Fruit fly (Drosophila melanogaster) whole organism, embryonic: ENCODE measurements around the gene CG9008.

Experiments used
- Asciz ChIP-seq: fragments of 200-800 bp; sonication (Bioruptor generic); optimal IDR thresholded peaks from 2 replicates; lab custom pipeline; 2017; ENCODE audit warnings: missing biosample characterization, mild to moderate bottlenecking, missing genetic modification characterization, missing genetic modification reagents
- B-H1 ChIP-seq: fragments of 200-800 bp; sonication (Bioruptor generic); IDR thresholded peaks from 3 replicates; pipeline ENCODE4 v1.3.6; 2022; ENCODE audit warnings: missing biosample characterization, missing genetic modification characterization
- B-H2 ChIP-seq: fragments of 200-800 bp; sonication (Bioruptor generic); optimal IDR thresholded peaks from 2 replicates; lab custom pipeline; 2018; ENCODE audit warnings: missing biosample characterization, mild to moderate bottlenecking, missing genetic modification characterization
- CG12155 ChIP-seq: fragments of 200-800 bp; sonication (Bioruptor generic); optimal IDR thresholded peaks from 3 replicates; lab custom pipeline; 2016; ENCODE audit warnings: missing biosample characterization, missing genetic modification characterization
- CG12236 ChIP-seq: fragments of 200-800 bp; sonication (Bioruptor generic); optimal IDR thresholded peaks from 2 replicates; lab custom pipeline; 2016; ENCODE audit warnings: missing biosample characterization, missing genetic modification characterization
- CG1233 ChIP-seq: fragments of 200-800 bp; sonication (Bioruptor generic); optimal IDR thresholded peaks from 4 replicates; lab custom pipeline; 2018; ENCODE audit warnings: missing biosample characterization, mild to moderate bottlenecking, missing genetic modification characterization
- CG14710 ChIP-seq: fragments of 200-800 bp; sonication (Bioruptor generic); optimal IDR thresholded peaks from 3 replicates; lab custom pipeline; 2019; ENCODE audit warnings: missing biosample characterization, mild to moderate bottlenecking, missing genetic modification characterization, moderate library complexity
- CG16779 ChIP-seq: fragments of 200-800 bp; sonication (Bioruptor generic); IDR thresholded peaks from 2 replicates; pipeline ENCODE4 v1.3.6; 2022; ENCODE audit warnings: missing biosample characterization, missing genetic modification characterization
- CG16813 ChIP-seq: fragments of 200-800 bp; sonication (Bioruptor generic); IDR thresholded peaks from 3 replicates; pipeline ENCODE4 v1.3.6; 2022; ENCODE audit warnings: missing biosample characterization, missing genetic modification characterization; ENCODE audit not compliant: partially characterized antibody
- CG17186 ChIP-seq: fragments of 200-800 bp; sonication (Bioruptor generic); optimal IDR thresholded peaks from 3 replicates; lab custom pipeline; 2017; ENCODE audit warnings: missing biosample characterization, missing genetic modification reagents, missing genetic modification characterization
- CG17829 ChIP-seq: fragments of 200-800 bp; optimal IDR thresholded peaks from 2 replicates; lab custom pipeline; 2019; ENCODE audit warnings: missing biosample characterization, mild to moderate bottlenecking, missing genetic modification characterization, moderate library complexity
- CG1792 ChIP-seq: fragments of 200-800 bp; sonication (Bioruptor generic); optimal IDR thresholded peaks from 2 replicates; lab custom pipeline; 2016; ENCODE audit warnings: missing biosample characterization, missing genetic modification characterization
- CG18619 ChIP-seq: fragments of 200-800 bp; sonication (Bioruptor generic); optimal IDR thresholded peaks from 3 replicates; lab custom pipeline; 2017; ENCODE audit warnings: missing biosample characterization, mild to moderate bottlenecking, missing genetic modification characterization
- CG2199 ChIP-seq: fragments of 200-800 bp; sonication (Bioruptor generic); IDR thresholded peaks from 3 replicates; pipeline ENCODE4 v1.3.6; 2022; ENCODE audit warnings: missing biosample characterization, missing genetic modification characterization
- CG32767 ChIP-seq: fragments of 200-800 bp; sonication (Bioruptor generic); IDR thresholded peaks from 2 replicates; pipeline ENCODE4 v1.3.6; 2022; ENCODE audit warnings: missing biosample characterization, missing genetic modification characterization
- CG3407 ChIP-seq: fragments of 200-800 bp; sonication (Bioruptor generic); optimal IDR thresholded peaks from 2 replicates; lab custom pipeline; 2018; ENCODE audit warnings: missing biosample characterization, mild to moderate bottlenecking, missing genetic modification characterization
- CG3995 ChIP-seq: fragments of 200-800 bp; sonication (Bioruptor generic); optimal IDR thresholded peaks from 3 replicates; lab custom pipeline; 2016; ENCODE audit warnings: missing biosample characterization, missing genetic modification characterization
- CG6272 ChIP-seq: fragments of 200-800 bp; sonication (Bioruptor generic); IDR thresholded peaks from 2 replicates; pipeline ENCODE4 v1.3.6; 2022; ENCODE audit warnings: missing biosample characterization, missing genetic modification characterization
- CG6791 ChIP-seq: fragments of 200-800 bp; sonication (Bioruptor generic); IDR thresholded peaks from 3 replicates; pipeline ENCODE4 v1.3.6; 2022; ENCODE audit warnings: missing biosample characterization, missing genetic modification characterization; ENCODE audit not compliant: partially characterized antibody
- CG6854 ChIP-seq: fragments of 200-800 bp; sonication (Bioruptor generic); optimal IDR thresholded peaks from 3 replicates; lab custom pipeline; 2017; ENCODE audit warnings: missing biosample characterization, mild to moderate bottlenecking, missing genetic modification characterization
- CG9797 ChIP-seq: fragments of 200-800 bp; sonication (Bioruptor generic); optimal IDR thresholded peaks from 3 replicates; lab custom pipeline; 2018; ENCODE audit warnings: missing biosample characterization, mild to moderate bottlenecking, missing genetic modification characterization
- CG9932 ChIP-seq: fragments of 200-800 bp; sonication (Bioruptor generic); IDR thresholded peaks from 2 replicates; pipeline ENCODE4 v1.3.6; 2022; ENCODE audit warnings: missing biosample characterization, missing genetic modification characterization
- Chrac-16 ChIP-seq: fragments of 200-800 bp; sonication (Bioruptor generic); optimal IDR thresholded peaks from 3 replicates; lab custom pipeline; 2016; ENCODE audit warnings: missing biosample characterization, missing genetic modification characterization
- CkIIα-i1 ChIP-seq: fragments of 200-800 bp; sonication (Bioruptor generic); IDR thresholded peaks from 2 replicates; pipeline ENCODE4 v1.3.6; 2022; ENCODE audit warnings: missing biosample characterization, missing genetic modification characterization
- Dp ChIP-seq: fragments of 200-800 bp; sonication (Bioruptor generic); optimal IDR thresholded peaks from 2 replicates; lab custom pipeline; 2018; ENCODE audit warnings: missing biosample characterization, mild to moderate bottlenecking, missing genetic modification characterization, moderate library complexity
- E2f2 ChIP-seq: fragments of 200-800 bp; sonication (Bioruptor generic); IDR thresholded peaks from 2 replicates; pipeline ENCODE4 v1.3.6; 2022; ENCODE audit warnings: missing biosample characterization, missing genetic modification characterization
- Fer3 ChIP-seq: fragments of 200-800 bp; sonication (Bioruptor generic); optimal IDR thresholded peaks from 2 replicates; lab custom pipeline; 2018; ENCODE audit warnings: missing biosample characterization, mild to moderate bottlenecking, missing genetic modification characterization, moderate library complexity
- Gug ChIP-seq: fragments of 200-800 bp; sonication (Bioruptor generic); IDR thresholded peaks from 4 replicates; pipeline ENCODE4 v1.3.6; 2022; ENCODE audit warnings: missing biosample characterization, missing genetic modification characterization
- Hey ChIP-seq: fragments of 200-800 bp; sonication (Bioruptor generic); optimal IDR thresholded peaks from 3 replicates; lab custom pipeline; 2018; ENCODE audit warnings: missing biosample characterization, mild to moderate bottlenecking, missing genetic modification characterization
- Hr78 ChIP-seq, 2 experiments: fragments of 200-800 bp in 1 of 2; fragments of >200 bp in 1 of 2; sonication (Bioruptor generic) in 1 of 2; optimal IDR thresholded peaks; 2 replicates each; lab custom pipeline; 2017 to 2019; ENCODE audit warnings: missing biosample characterization in 2 of 2, missing genetic modification characterization in 2 of 2, mild to moderate bottlenecking in 1 of 2, moderate library complexity in 1 of 2
- MBD-R2 ChIP-seq: fragments of 200-800 bp; sonication (Bioruptor generic); IDR thresholded peaks from 2 replicates; pipeline ENCODE4 v1.3.6; 2022; ENCODE audit warnings: missing biosample characterization, missing genetic modification characterization
- Myb ChIP-seq: fragments of 200-800 bp; sonication (Bioruptor generic); optimal IDR thresholded peaks from 2 replicates; lab custom pipeline; 2016; ENCODE audit warnings: missing biosample characterization, missing genetic modification characterization
- NK7.1 ChIP-seq: fragments of 200-800 bp; sonication (Bioruptor generic); optimal IDR thresholded peaks from 3 replicates; lab custom pipeline; 2016; ENCODE audit warnings: missing biosample characterization, missing genetic modification characterization
- Nf-YB ChIP-seq: fragments of 200-800 bp; sonication (Bioruptor generic); optimal IDR thresholded peaks from 3 replicates; lab custom pipeline; 2019; ENCODE audit warnings: missing biosample characterization, mild to moderate bottlenecking, missing genetic modification characterization, moderate library complexity
- Oli ChIP-seq: fragments of 200-800 bp; sonication (Bioruptor generic); optimal IDR thresholded peaks from 2 replicates; lab custom pipeline; 2018; ENCODE audit warnings: missing biosample characterization, mild to moderate bottlenecking, missing genetic modification characterization, moderate library complexity
- Tbp ChIP-seq: fragments of >200 bp; optimal IDR thresholded peaks from 2 replicates; lab custom pipeline; 2018; ENCODE audit warnings: missing biosample characterization, missing genetic modification characterization
- ash1 ChIP-seq: fragments of 200-800 bp; sonication (Bioruptor generic); optimal IDR thresholded peaks from 2 replicates; lab custom pipeline; 2018; ENCODE audit warnings: missing biosample characterization, mild to moderate bottlenecking, missing genetic modification characterization
- az2 ChIP-seq: fragments of 200-800 bp; sonication (Bioruptor generic); optimal IDR thresholded peaks from 3 replicates; lab custom pipeline; 2016; ENCODE audit warnings: missing biosample characterization, missing genetic modification characterization
- bbx ChIP-seq: fragments of 200-800 bp; sonication (Bioruptor generic); IDR thresholded peaks from 2 replicates; pipeline ENCODE4 v1.3.6; 2022; ENCODE audit warnings: missing biosample characterization, missing genetic modification characterization; ENCODE audit not compliant: partially characterized antibody
- bsh ChIP-seq, 2 experiments: fragments of 200-800 bp; sonication (Bioruptor generic); optimal IDR thresholded peaks; 2 replicates each; lab custom pipeline; 2017 to 2018; ENCODE audit warnings: mild to moderate bottlenecking in 2 of 2, missing biosample characterization in 2 of 2, missing genetic modification characterization in 2 of 2, moderate library complexity in 1 of 2
- danr ChIP-seq: fragments of 200-800 bp; sonication (Bioruptor generic); IDR thresholded peaks from 2 replicates; pipeline ENCODE4 v1.3.6; 2022; ENCODE audit warnings: missing biosample characterization, missing genetic modification characterization
- disco-r ChIP-seq: fragments of 200-800 bp; sonication (Bioruptor generic); optimal IDR thresholded peaks from 2 replicates; lab custom pipeline; 2016; ENCODE audit warnings: missing biosample characterization, missing genetic modification characterization
- ewg ChIP-seq: fragments of 200-800 bp; sonication (Bioruptor generic); optimal IDR thresholded peaks from 3 replicates; lab custom pipeline; 2017; ENCODE audit warnings: mild to moderate bottlenecking, missing biosample characterization, missing genetic modification reagents, missing genetic modification characterization
- fd3F ChIP-seq: fragments of 200-800 bp; sonication (Bioruptor generic); optimal IDR thresholded peaks from 2 replicates; lab custom pipeline; 2018; ENCODE audit warnings: missing biosample characterization, mild to moderate bottlenecking, missing genetic modification characterization, moderate library complexity
- gfzf ChIP-seq: fragments of 200-800 bp; sonication (Bioruptor generic); optimal IDR thresholded peaks from 2 replicates; lab custom pipeline; 2016; ENCODE audit warnings: missing biosample characterization, mild to moderate bottlenecking, missing genetic modification characterization, moderate library complexity
- gro ChIP-seq: fragments of 200-800 bp; sonication (Bioruptor generic); optimal IDR thresholded peaks from 2 replicates; lab custom pipeline; 2016; ENCODE audit warnings: missing biosample characterization, missing genetic modification characterization
- ind ChIP-seq: fragments of 200-800 bp; sonication (Bioruptor generic); optimal IDR thresholded peaks from 3 replicates; lab custom pipeline; 2016; ENCODE audit warnings: missing biosample characterization, missing genetic modification characterization
- insv ChIP-seq, 2 experiments: fragments of 200-800 bp; sonication (Bioruptor generic); optimal IDR thresholded peaks; 3 replicates each; lab custom pipeline; 2016 to 2018; ENCODE audit warnings: missing biosample characterization in 2 of 2, missing genetic modification characterization in 2 of 2
- mam ChIP-seq: fragments of 200-800 bp; sonication (Bioruptor generic); optimal IDR thresholded peaks from 3 replicates; lab custom pipeline; 2016; ENCODE audit warnings: missing biosample characterization, missing genetic modification characterization
- run ChIP-seq: fragments of 200-800 bp; sonication (Bioruptor generic); optimal IDR thresholded peaks from 3 replicates; lab custom pipeline; 2018; ENCODE audit warnings: missing biosample characterization, mild to moderate bottlenecking, missing genetic modification characterization
- trem ChIP-seq: fragments of 200-800 bp; optimal IDR thresholded peaks from 3 replicates; lab custom pipeline; 2019; ENCODE audit warnings: missing biosample characterization, mild to moderate bottlenecking, missing genetic modification characterization, moderate library complexity
- twi ChIP-seq: fragments of 200-800 bp; optimal IDR thresholded peaks from 2 replicates; lab custom pipeline; 2019; ENCODE audit warnings: missing biosample characterization, mild to moderate bottlenecking, missing genetic modification characterization, moderate library complexity

Gene CG9008

DNA sequence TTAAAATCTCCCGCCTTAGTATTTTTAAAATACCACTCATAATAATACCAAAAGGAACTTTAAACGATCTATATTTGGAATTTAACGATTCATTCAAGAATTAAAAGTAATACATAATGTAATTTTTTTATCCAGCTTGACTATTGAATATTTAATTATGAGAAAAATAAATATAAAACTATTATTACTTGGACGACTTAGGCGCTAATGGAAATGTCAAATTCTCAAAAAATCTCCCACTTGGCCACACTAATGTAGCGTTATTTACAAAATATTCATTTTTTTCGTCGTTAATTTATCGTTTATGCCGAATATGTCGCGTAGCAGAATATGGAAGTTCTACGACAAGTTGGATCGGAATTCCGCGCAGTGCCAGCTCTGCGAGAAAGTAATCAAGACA lies 10.8 kb upstream of the CG9008 start, which contains the start of gene CG16863 (continued):
- TF ChIP-seq ash1 (GFP tag; lab: Kevin White, UChicago) (no peak), NK7.1 (GFP tag; lab: Kevin White, UChicago) (no peak), Hey (tag; lab: Kevin White, UChicago) (no peak), Asciz (GFP tag; lab: Kevin White, UChicago) (no peak), danr (no peak), Myb (GFP tag; lab: Kevin White, UChicago) (peak; percentile 56), insv (GFP tag; optimal IDR thresholded peaks at IDR 0.05; lab: Kevin White, UChicago) (no peak), CG6854 (GFP tag; lab: Kevin White, UChicago) (no peak), gfzf (peak; percentile 66), CG1792 (GFP tag; lab: Kevin White, UChicago) (no peak), CG6272 (GFP tag; lab: Robert Waterston, UW) (no peak), fd3F (GFP tag; lab: Kevin White, UChicago) (no peak), bsh (GFP tag; optimal IDR thresholded peaks at IDR 0.05; lab: Kevin White, UChicago) (no peak), Dp (GFP tag; lab: Kevin White, UChicago) (peak; percentile 73), ind (GFP tag; lab: Kevin White, UChicago) (no peak), CG17186 (GFP tag; lab: Kevin White, UChicago) (no peak), CG16779 (GFP tag; lab: Robert Waterston, UW) (no peak), CG14710 (peak; percentile 33), CG9932 (GFP tag; lab: Robert Waterston, UW) (no peak), Oli (tag; lab: Kevin White, UChicago) (no peak), disco-r (GFP tag; lab: Kevin White, UChicago) (no peak), CG3995 (GFP tag; lab: Kevin White, UChicago) (no peak), CG12155 (GFP tag; lab: Kevin White, UChicago) (no peak), E2f2 (GFP tag; lab: Robert Waterston, UW) (peak; percentile 82), Hr78 (GFP tag; optimal IDR thresholded peaks at IDR 0.05; lab: Kevin White, UChicago) (no peak), CG9797 (peak; percentile 51), ewg (GFP tag; lab: Kevin White, UChicago) (no peak), CG32767 (no peak), CG16813 (GFP tag; lab: Robert Waterston, UW) (no peak), Tbp (GFP tag; lab: Kevin White, UChicago) (no peak), CG18619 (no peak), bbx (no peak), gro (no peak), CG2199 (no peak), CG6791 (GFP tag; lab: Robert Waterston, UW) (no peak), CG12236 (no peak), twi (tag; lab: Kevin White, UChicago) (no peak), az2 (GFP tag; lab: Kevin White, UChicago) (no peak), Chrac-16 (GFP tag; lab: Kevin White, UChicago) (no peak), Gug (no peak), CG1233 (GFP tag; lab: Kevin White, UChicago) (no peak), Nf-YB (GFP tag; lab: Kevin White, UChicago) (no peak), CG17829 (tag; lab: Kevin White, UChicago) (peak; percentile 17), MBD-R2 (GFP tag; lab: Robert Waterston, UW) (0 out of 2 replicates have a peak, but pooled peaks have one; percentile 38), CG3407 (GFP tag; lab: Kevin White, UChicago) (no peak), trem (tag; lab: Kevin White, UChicago) (peak; percentile 28), mam (GFP tag; lab: Kevin White, UChicago) (no peak), Fer3 (no peak), CkIIα-i1 (GFP tag; lab: Robert Waterston, UW) (no peak), B-H2 (GFP tag; lab: Kevin White, UChicago) (no peak), run (tag; lab: Kevin White, UChicago) (no peak), B-H1 (no peak)
